Fruit fly (Drosophila melanogaster): ENCODE results near the gene CG5937.

The CG5937 gene

DNA sequence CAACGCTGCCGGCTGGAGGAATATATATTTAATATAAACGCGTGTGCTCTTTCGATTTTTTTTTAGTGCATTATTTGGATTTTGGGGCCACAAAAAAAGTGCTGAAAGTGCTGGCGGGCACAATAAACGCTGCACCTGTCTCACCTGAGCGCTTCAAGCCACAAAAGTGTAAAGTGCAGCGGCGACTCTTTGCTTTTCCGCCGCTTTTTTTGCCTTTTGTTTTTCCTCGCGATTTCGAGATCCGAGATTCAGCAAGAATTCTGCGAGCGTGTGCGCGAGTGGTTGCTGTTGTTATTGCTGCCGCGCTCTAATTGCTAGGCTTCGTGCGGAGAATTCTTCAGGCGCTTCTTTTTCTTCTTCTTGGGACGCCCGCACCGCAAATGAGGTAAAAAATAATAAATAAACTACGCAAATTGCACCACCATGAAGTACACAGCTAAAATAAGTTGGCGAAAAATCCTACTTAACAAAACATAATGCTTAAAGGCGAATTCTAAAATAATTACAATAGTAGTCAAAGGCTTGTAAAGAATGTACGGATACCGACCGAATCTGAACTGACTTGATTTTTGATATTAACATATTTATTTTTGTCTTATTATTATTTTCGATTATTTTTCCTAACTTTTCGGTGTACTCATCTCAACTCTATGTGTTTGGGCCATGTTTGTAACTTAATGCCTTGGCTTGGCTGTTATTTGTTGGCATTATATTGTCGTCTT lies 11.3 kb downstream of the CG5937 start:
- TF ChIP-seq CG9948 (tag; optimal IDR thresholded peaks at IDR 0.05) (peak; percentile 11), CG14655 (GFP tag; optimal IDR thresholded peaks at IDR 0.05) (peak; percentile 53), CG4496 (GFP tag; IDR thresholded peaks at IDR 0.05) (peak; percentile 42; the same call in 1 of the 3 replicates), CG32121 (GFP tag; IDR thresholded peaks at IDR 0.05) (no peak), CG12605 (GFP tag; IDR thresholded peaks at IDR 0.05) (no peak), CG8301 (tag; optimal IDR thresholded peaks at IDR 0.05) (peak; percentile 9), gl (tag; optimal IDR thresholded peaks at IDR 0.05) (no peak), CG13204 (GFP tag; optimal IDR thresholded peaks at IDR 0.05) (peak; percentile 20), Snoo (tag; optimal IDR thresholded peaks at IDR 0.05) (no peak), CG10348 (GFP tag; IDR thresholded peaks at IDR 0.05) (no peak), Pif1B (GFP tag; optimal IDR thresholded peaks at IDR 0.05) (no peak), CG15710 (tag; optimal IDR thresholded peaks at IDR 0.05) (no peak), CG8159 (tag; optimal IDR thresholded peaks at IDR 0.05) (no peak), CG34367 (tag; optimal IDR thresholded peaks at IDR 0.05) (no peak), Ets98B (GFP tag; IDR thresholded peaks at IDR 0.05) (0 out of 2 replicates have a peak, but pooled peaks have one; percentile 8), D1 (tag; optimal IDR thresholded peaks at IDR 0.05) (peak; percentile 21), EcR (GFP tag; optimal IDR thresholded peaks at IDR 0.05) (no peak), CG17806 (tag; optimal IDR thresholded peaks at IDR 0.05) (peak; percentile 7), fd96Ca (GFP tag; IDR thresholded peaks at IDR 0.05) (no peak)

dm6 chrX:6052855-6053254 lies 13.1 kb downstream of the CG5937 start:
- TF ChIP-seq fd96Ca (GFP tag; IDR thresholded peaks at IDR 0.05) = peak; percentile 43; the same call in 1 of the 3 replicates
- peak; percentile 3 for TF ChIP-seq CG8159 (tag; optimal IDR thresholded peaks at IDR 0.05)
- TF ChIP-seq Pif1A (GFP tag; optimal IDR thresholded peaks at IDR 0.05) = no peak
- peak; percentile 60 for TF ChIP-seq CG8301 (tag; optimal IDR thresholded peaks at IDR 0.05)
- TF ChIP-seq D1 (tag; optimal IDR thresholded peaks at IDR 0.05) = no peak
- TF ChIP-seq gl (tag; optimal IDR thresholded peaks at IDR 0.05) = no peak
- 0 out of 2 replicates have a peak, but pooled peaks have one; percentile 18 for TF ChIP-seq CG32121 (GFP tag; IDR thresholded peaks at IDR 0.05)
- TF ChIP-seq CG17806 (tag; optimal IDR thresholded peaks at IDR 0.05) = peak; percentile 0
- TF ChIP-seq CG13204 (GFP tag; optimal IDR thresholded peaks at IDR 0.05) = no peak
- TF ChIP-seq CG34367 (tag; optimal IDR thresholded peaks at IDR 0.05) = no peak
- peak; percentile 19 for TF ChIP-seq CG9948 (tag; optimal IDR thresholded peaks at IDR 0.05)
- TF ChIP-seq CG10348 (GFP tag; IDR thresholded peaks at IDR 0.05) = no peak
- TF ChIP-seq Snoo (tag; optimal IDR thresholded peaks at IDR 0.05) = no peak
- TF ChIP-seq EcR (GFP tag; optimal IDR thresholded peaks at IDR 0.05) = no peak
- no peak for TF ChIP-seq CG12605 (GFP tag; IDR thresholded peaks at IDR 0.05)
- TF ChIP-seq CG14655 (GFP tag; optimal IDR thresholded peaks at IDR 0.05) = peak; percentile 68
- TF ChIP-seq rn (GFP tag; IDR thresholded peaks at IDR 0.05) = no peak
- TF ChIP-seq CG15710 (tag; optimal IDR thresholded peaks at IDR 0.05) = no peak
- no peak for TF ChIP-seq Ets98B (GFP tag; IDR thresholded peaks at IDR 0.05)
- TF ChIP-seq CG4496 (GFP tag; IDR thresholded peaks at IDR 0.05) = no peak
- no peak for TF ChIP-seq Pif1B (GFP tag; optimal IDR thresholded peaks at IDR 0.05)

dm6 chrX:6054031-6054430 lies 14.2 kb downstream of the CG5937 start:
- TF ChIP-seq CG8301 (tag; optimal IDR thresholded peaks at IDR 0.05) = peak; percentile 10
- TF ChIP-seq CG8159 (tag; optimal IDR thresholded peaks at IDR 0.05) = no peak
- peak; percentile 49 for TF ChIP-seq CG14655 (GFP tag; optimal IDR thresholded peaks at IDR 0.05)
- no peak for TF ChIP-seq rn (GFP tag; IDR thresholded peaks at IDR 0.05)
- TF ChIP-seq CG9948 (tag; optimal IDR thresholded peaks at IDR 0.05) = no peak
- TF ChIP-seq CG15710 (tag; optimal IDR thresholded peaks at IDR 0.05) = no peak
- TF ChIP-seq Pif1B (GFP tag; optimal IDR thresholded peaks at IDR 0.05) = no peak
- peak; percentile 16 for TF ChIP-seq Pif1A (GFP tag; optimal IDR thresholded peaks at IDR 0.05)
- TF ChIP-seq gl (tag; optimal IDR thresholded peaks at IDR 0.05) = no peak
- TF ChIP-seq CG4496 (GFP tag; IDR thresholded peaks at IDR 0.05) = peak; percentile 34; the same call in 1 of the 3 replicates

- TF ChIP-seq CG4496 (GFP tag; IDR thresholded peaks at IDR 0.05) (peak; percentile 84), CG8159 (tag; optimal IDR thresholded peaks at IDR 0.05) (peak; percentile 45), CG13204 (GFP tag; optimal IDR thresholded peaks at IDR 0.05) (no peak), EcR (GFP tag; optimal IDR thresholded peaks at IDR 0.05) (no peak), fd96Ca (GFP tag; IDR thresholded peaks at IDR 0.05) (peak; percentile 76; the same call in 2 of the 3 replicates), D1 (tag; optimal IDR thresholded peaks at IDR 0.05) (no peak), CG14655 (GFP tag; optimal IDR thresholded peaks at IDR 0.05) (peak; percentile 54), CG8301 (tag; optimal IDR thresholded peaks at IDR 0.05) (peak; percentile 64), CG12605 (GFP tag; IDR thresholded peaks at IDR 0.05) (0 out of 2 replicates have a peak, but pooled peaks have one; percentile 15), Pif1A (GFP tag; optimal IDR thresholded peaks at IDR 0.05) (peak; percentile 78), Pif1B (GFP tag; optimal IDR thresholded peaks at IDR 0.05) (peak; percentile 71), Ets98B (GFP tag; IDR thresholded peaks at IDR 0.05) (peak; percentile 72), rn (GFP tag; IDR thresholded peaks at IDR 0.05) (peak; percentile 77), gl (tag; optimal IDR thresholded peaks at IDR 0.05) (no peak), CG10348 (GFP tag; IDR thresholded peaks at IDR 0.05) (no peak), CG34367 (tag; optimal IDR thresholded peaks at IDR 0.05) (peak; percentile 14), CG17806 (tag; optimal IDR thresholded peaks at IDR 0.05) (peak; percentile 31), CG9948 (tag; optimal IDR thresholded peaks at IDR 0.05) (peak; percentile 20), CG32121 (GFP tag; IDR thresholded peaks at IDR 0.05) (peak; percentile 78; the same call in 1 of the 2 replicates), CG15710 (tag; optimal IDR thresholded peaks at IDR 0.05) (peak; percentile 32), Snoo (tag; optimal IDR thresholded peaks at IDR 0.05) (peak; percentile 83)
These were observed 19.5 kb downstream of the CG5937 start for dm6 chrX:6059135-6059824.

DNA sequence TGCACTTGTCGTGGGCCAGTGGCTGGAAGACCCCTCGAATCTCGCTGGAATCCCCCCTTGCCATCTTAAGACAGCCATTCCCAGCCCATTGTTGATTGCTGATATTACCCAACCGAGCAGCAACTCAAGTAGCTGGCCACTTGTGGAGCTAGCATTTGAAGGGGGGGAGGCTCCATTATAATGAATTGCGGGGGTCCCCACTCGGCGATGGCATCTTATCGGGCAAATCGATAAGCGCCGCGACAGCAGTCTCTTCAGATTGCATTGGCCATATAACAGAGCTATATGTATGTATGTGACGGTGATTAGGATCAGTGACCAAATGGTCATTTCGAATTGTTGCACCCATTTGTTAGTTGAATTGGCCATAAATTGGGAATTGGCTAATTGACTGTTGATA lies 22.4 kb downstream of the CG5937 start:
- TF ChIP-seq Snoo (tag; optimal IDR thresholded peaks at IDR 0.05) = no peak
- peak; percentile 35 for TF ChIP-seq EcR (GFP tag; optimal IDR thresholded peaks at IDR 0.05)
